Worm (Caenorhabditis elegans) whole organism, L4 larva: ENCODE measurements around the gene Y62E10A.3.

Experiments
- D1046.2 ChIP-seq: fragments of 200-800 bp; sonication (Bioruptor generic); IDR thresholded peaks from 2 replicates; pipeline ENCODE4 v1.3.6; 2022; ENCODE audit warnings: missing genetic modification characterization, missing compliant biosample characterization
- F26F4.8 ChIP-seq: fragments of 200-800 bp; sonication (Bioruptor generic); conservative IDR thresholded peaks from 2 replicates; pipeline ENCODE4 v1.3.6; 2022; ENCODE audit warnings: missing genetic modification characterization, missing compliant biosample characterization
- F49E8.2 ChIP-seq: sonication (generic microtip); optimal IDR thresholded peaks from 2 replicates; lab custom pipeline; 2016; ENCODE audit warnings: missing compliant biosample characterization, mild to moderate bottlenecking, missing genetic modification characterization, borderline replicate concordance
- Y105C5A.15 ChIP-seq: fragments of 200-800 bp; sonication (Bioruptor generic); IDR thresholded peaks from 2 replicates; pipeline ENCODE4 v1.3.6; 2022; ENCODE audit warnings: missing genetic modification characterization, missing compliant biosample characterization
- Y48G9A.11 ChIP-seq: fragments of 200-800 bp; sonication (Bioruptor generic); IDR thresholded peaks from 2 replicates; pipeline ENCODE4 v1.3.6; 2022; ENCODE audit warnings: missing genetic modification reagents, missing genetic modification characterization, missing compliant biosample characterization
- Y75B8A.6 ChIP-seq: fragments of 200-800 bp; sonication (Bioruptor generic); IDR thresholded peaks from 2 replicates; pipeline ENCODE4 v1.3.6; 2022; ENCODE audit warnings: missing genetic modification reagents, missing genetic modification characterization, missing compliant biosample characterization
- aha-1 ChIP-seq: fragments of 150-350 bp; peaks from one replicate; lab custom pipeline; 2014; ENCODE audit warnings: missing biosample characterization, missing genetic modification characterization
- ama-1 ChIP-seq: fragments of 150-350 bp; optimal IDR thresholded peaks from 2 replicates; lab custom pipeline; 2014; ENCODE audit warnings: inconsistent platforms, mixed read lengths
- arid-1 ChIP-seq: fragments of 200-800 bp; sonication (Bioruptor generic); conservative IDR thresholded peaks from 2 replicates; pipeline ENCODE4 v1.3.6; 2022; ENCODE audit warnings: missing genetic modification reagents, missing genetic modification characterization, missing compliant biosample characterization
- ceh-28 ChIP-seq: fragments of 150-350 bp; optimal IDR thresholded peaks from 2 replicates; lab custom pipeline; 2014; ENCODE audit warnings: missing biosample characterization, missing genetic modification reagents, missing genetic modification characterization
- cey-2 ChIP-seq: sonication (generic microtip); optimal IDR thresholded peaks from 3 replicates; lab custom pipeline; 2017; ENCODE audit warnings: missing genetic modification characterization, mild to moderate bottlenecking, missing compliant biosample characterization, antibody characterized with exemption, borderline replicate concordance; ENCODE audit not compliant: insufficient read depth
- daf-16 ChIP-seq, 3 experiments: sonication (generic microtip); optimal IDR thresholded peaks; 2 replicates each; lab custom pipeline; 2016 to 2017; ENCODE audit warnings: missing genetic modification characterization in 3 of 3, missing genetic modification reagents in 3 of 3, mild to moderate bottlenecking in 2 of 3, missing compliant biosample characterization in 2 of 3, missing biosample characterization in 1 of 3, moderate library complexity in 1 of 3
- daf-19 ChIP-seq: fragments of 200-800 bp; sonication (Bioruptor generic); conservative IDR thresholded peaks from 2 replicates; pipeline ENCODE4 v1.3.6; 2022; ENCODE audit warnings: missing genetic modification characterization, missing compliant biosample characterization
- duxl-1 ChIP-seq: sonication (generic microtip); optimal IDR thresholded peaks from 2 replicates; lab custom pipeline; 2016; ENCODE audit warnings: mild to moderate bottlenecking, missing genetic modification characterization, moderate library complexity, missing compliant biosample characterization; ENCODE audit not compliant: poor library complexity
- dve-1 ChIP-seq: sonication (generic microtip); optimal IDR thresholded peaks from 2 replicates; lab custom pipeline; 2017; ENCODE audit warnings: antibody characterized with exemption, mild to moderate bottlenecking, missing genetic modification characterization, missing compliant biosample characterization; ENCODE audit not compliant: insufficient read depth
- fkh-10 ChIP-seq: fragments of 150-350 bp; optimal IDR thresholded peaks from 2 replicates; lab custom pipeline; 2014; ENCODE audit warnings: missing biosample characterization, missing genetic modification reagents, missing genetic modification characterization
- fos-1 ChIP-seq: fragments of 150-350 bp; optimal IDR thresholded peaks from 2 replicates; lab custom pipeline; 2014; ENCODE audit warnings: missing biosample characterization, missing genetic modification characterization
- hlh-11 ChIP-seq: fragments of 200-800 bp; sonication (Bioruptor generic); optimal IDR thresholded peaks from 2 replicates; lab custom pipeline; 2018; ENCODE audit warnings: mild to moderate bottlenecking, missing genetic modification characterization, missing compliant biosample characterization
- lim-7 ChIP-seq: fragments of 200-800 bp; sonication (Bioruptor generic); IDR thresholded peaks from 2 replicates; pipeline ENCODE4 v1.3.6; 2022; ENCODE audit warnings: missing genetic modification characterization, missing compliant biosample characterization
- lin-15B ChIP-seq: fragments of 150-350 bp; sonication (generic microtip); optimal IDR thresholded peaks from 3 replicates; lab custom pipeline; 2014; ENCODE audit warnings: missing biosample characterization, missing genetic modification characterization
- lin-29 ChIP-seq: fragments of 200-800 bp; sonication (Bioruptor generic); IDR thresholded peaks from 2 replicates; pipeline ENCODE4 v1.3.6; 2022; ENCODE audit warnings: missing genetic modification reagents, missing genetic modification characterization, missing compliant biosample characterization
- lin-38 ChIP-seq: fragments of 200-800 bp; sonication (Bioruptor generic); IDR thresholded peaks from 2 replicates; pipeline ENCODE4 v1.3.6; 2022; ENCODE audit warnings: missing genetic modification reagents, missing genetic modification characterization, missing compliant biosample characterization
- lin-39 ChIP-seq: fragments of 150-350 bp; optimal IDR thresholded peaks from 2 replicates; lab custom pipeline; 2014; ENCODE audit warnings: missing biosample characterization, missing genetic modification reagents, missing genetic modification characterization
- lir-3 ChIP-seq: sonication (generic microtip); optimal IDR thresholded peaks from 2 replicates; lab custom pipeline; 2016; ENCODE audit warnings: mild to moderate bottlenecking, missing genetic modification characterization, missing compliant biosample characterization
- madf-5 ChIP-seq, 2 experiments: fragments of 200-800 bp; sonication (Bioruptor generic); IDR thresholded peaks; 2 replicates each; pipeline ENCODE4 v1.3.6; 2022; ENCODE audit warnings: missing compliant biosample characterization in 2 of 2, missing genetic modification characterization in 2 of 2
- madf-9 ChIP-seq: fragments of 200-800 bp; sonication (Bioruptor generic); conservative IDR thresholded peaks from 2 replicates; pipeline ENCODE4 v1.3.6; 2022; ENCODE audit warnings: missing genetic modification reagents, missing genetic modification characterization, missing compliant biosample characterization
- mep-1 ChIP-seq: fragments of 150-350 bp; sonication (generic microtip); optimal IDR thresholded peaks from 3 replicates; lab custom pipeline; 2014; ENCODE audit warnings: missing biosample characterization, missing genetic modification characterization
- mxl-3 ChIP-seq: fragments of 200-800 bp; sonication (Bioruptor generic); optimal IDR thresholded peaks from 2 replicates; lab custom pipeline; 2018; ENCODE audit warnings: mild to moderate bottlenecking, missing genetic modification characterization, missing compliant biosample characterization
- nhr-102 ChIP-seq: sonication (generic microtip); optimal IDR thresholded peaks from 2 replicates; lab custom pipeline; 2016; ENCODE audit warnings: mild to moderate bottlenecking, missing genetic modification characterization, moderate library complexity, missing compliant biosample characterization
- nhr-11 ChIP-seq: fragments of 150-350 bp; optimal IDR thresholded peaks from 2 replicates; lab custom pipeline; 2014; ENCODE audit warnings: missing biosample characterization, missing genetic modification characterization
- nhr-111 ChIP-seq: fragments of 200-800 bp; sonication (Bioruptor generic); optimal IDR thresholded peaks from 2 replicates; lab custom pipeline; 2018; ENCODE audit warnings: mild to moderate bottlenecking, missing genetic modification characterization, missing compliant biosample characterization
- nhr-28 ChIP-seq: fragments of 150-350 bp; optimal IDR thresholded peaks from 2 replicates; lab custom pipeline; 2014; ENCODE audit warnings: missing biosample characterization, missing genetic modification characterization
- nhr-42 ChIP-seq: fragments of 200-800 bp; sonication (Bioruptor generic); IDR thresholded peaks from 2 replicates; pipeline ENCODE4 v1.3.6; 2022; ENCODE audit warnings: missing genetic modification characterization, missing compliant biosample characterization
- pha-4 ChIP-seq, 2 experiments: fragments of 150-350 bp in 1 of 2; fragments of 200-800 bp in 1 of 2; sonication (Bioruptor generic) in 1 of 2; IDR thresholded peaks in 1 of 2; optimal IDR thresholded peaks in 1 of 2; 2 replicates each; pipeline versions ENCODE4 v1.3.6 to Lab custom; 2014 to 2022; ENCODE audit warnings: missing genetic modification characterization in 2 of 2, missing genetic modification reagents in 2 of 2, missing biosample characterization in 1 of 2, missing compliant biosample characterization in 1 of 2
- php-3 ChIP-seq: fragments of 200-800 bp; sonication (Bioruptor generic); IDR thresholded peaks from 2 replicates; pipeline ENCODE4 v1.3.6; 2022; ENCODE audit warnings: missing genetic modification reagents, missing genetic modification characterization, missing compliant biosample characterization
- sdz-12 ChIP-seq: fragments of 200-800 bp; sonication (Bioruptor generic); optimal IDR thresholded peaks from 2 replicates; lab custom pipeline; 2018; ENCODE audit warnings: mild to moderate bottlenecking, missing genetic modification characterization, missing compliant biosample characterization
- set-16 ChIP-seq: fragments of 200-800 bp; sonication (Bioruptor generic); IDR thresholded peaks from 2 replicates; pipeline ENCODE4 v1.3.6; 2022; ENCODE audit warnings: missing genetic modification reagents, missing genetic modification characterization, missing compliant biosample characterization
- snpc-1.2 ChIP-seq: fragments of 200-800 bp; sonication (Bioruptor generic); IDR thresholded peaks from 2 replicates; pipeline ENCODE4 v1.3.6; 2022; ENCODE audit warnings: missing genetic modification reagents, missing genetic modification characterization, missing compliant biosample characterization
- snpc-4 ChIP-seq: fragments of 150-350 bp; optimal IDR thresholded peaks from 2 replicates; lab custom pipeline; 2014; ENCODE audit warnings: missing biosample characterization, missing genetic modification characterization
- spr-1 ChIP-seq: sonication (generic microtip); optimal IDR thresholded peaks from 2 replicates; lab custom pipeline; 2016; ENCODE audit warnings: mild to moderate bottlenecking, missing genetic modification characterization, missing compliant biosample characterization
- tag-97 ChIP-seq: fragments of 200-800 bp; sonication (Bioruptor generic); IDR thresholded peaks from 2 replicates; pipeline ENCODE4 v1.3.6; 2022; ENCODE audit warnings: missing genetic modification characterization, missing compliant biosample characterization
- unc-130 ChIP-seq: sonication (generic microtip); optimal IDR thresholded peaks from 2 replicates; lab custom pipeline; 2016; ENCODE audit warnings: missing genetic modification reagents, missing genetic modification characterization, missing compliant biosample characterization
- unc-62 ChIP-seq, 3 experiments: fragments of 150-350 bp in 1 of 3; sonication (generic microtip); optimal IDR thresholded peaks in 2 of 3; peaks in 1 of 3; 1 replicate in 1 of 3; 2 replicates in 2 of 3; lab custom pipeline; 2014 to 2017; ENCODE audit warnings: missing biosample characterization in 3 of 3, missing genetic modification characterization in 3 of 3, missing genetic modification reagents in 3 of 3, missing genotype in 1 of 3
- ztf-7 ChIP-seq: fragments of 150-350 bp; optimal IDR thresholded peaks from 2 replicates; lab custom pipeline; 2014; ENCODE audit warnings: missing biosample characterization, missing genetic modification characterization

The Y62E10A.3 gene

ce11 chrIV:13354044-13354443, 6.0 kb downstream of the Y62E10A.3 start:
- TF ChIP-seq lin-39 (tag; lab: Kevin White, UChicago) (no peak), lin-29 (no peak), tag-97 (no peak), mxl-3 (GFP tag; lab: Kevin White, UChicago) (no peak), nhr-42 (GFP tag; lab: Robert Waterston, UW) (no peak), mep-1 (tag; lab: Kevin White, UChicago) (no peak), unc-62 (GFP tag; optimal IDR thresholded peaks at IDR 0.05 in 1 of 2; lab: Kevin White, UChicago) (no peak), unc-62 (tag; optimal IDR thresholded peaks at IDR 0.05; lab: Kevin White, UChicago) (no peak), nhr-102 (tag; lab: Kevin White, UChicago) (no peak), ztf-7 (tag; lab: Kevin White, UChicago) (no peak), madf-9 (GFP tag; lab: Robert Waterston, UW) (no peak), nhr-111 (no peak), snpc-4 (tag; lab: Kevin White, UChicago) (no peak), php-3 (GFP tag; lab: Robert Waterston, UW) (no peak), daf-19 (no peak)

- TF ChIP-seq cey-2 (no peak), snpc-1.2 (GFP tag; lab: Robert Waterston, UW) (peak; percentile 69), F49E8.2 (peak; percentile 22), sdz-12 (GFP tag; lab: Kevin White, UChicago) (no peak), fos-1 (tag; lab: Kevin White, UChicago) (no peak), Y48G9A.11 (GFP tag; lab: Robert Waterston, UW) (0 out of 2 replicates have a peak, but pooled peaks have one; percentile 8), unc-62 (GFP tag; optimal IDR thresholded peaks at IDR 0.05 in 1 of 2; lab: Kevin White, UChicago) (peak in 1 of 2 experiments; percentile 70), unc-62 (tag; optimal IDR thresholded peaks at IDR 0.05; lab: Kevin White, UChicago) (no peak), unc-130 (GFP tag; lab: Kevin White, UChicago) (peak; percentile 91), lin-29 (no peak)
- TF ChIP-seq, all 104 proteins: peak for 5
Measured at ce11 chrIV:13353143-13353773, 6.8 kb downstream of the Y62E10A.3 start, which contains the start of the genes rec-8 and mex-5. Gene rec-8, minus strand, starts transcription at chrIV:13353193. Gene mex-5, plus strand, starts transcription at chrIV:13353723.

- TF ChIP-seq mxl-3 (GFP tag; lab: Kevin White, UChicago) (no peak), sdz-12 (GFP tag; lab: Kevin White, UChicago) (no peak), F26F4.8 (no peak), hlh-11 (tag; lab: Kevin White, UChicago) (no peak), daf-16 (GFP tag; optimal IDR thresholded peaks at IDR 0.05; lab: Kevin White, UChicago) (no peak), daf-16 (tag; optimal IDR thresholded peaks at IDR 0.05; lab: Kevin White, UChicago) (no peak), D1046.2 (GFP tag; lab: Robert Waterston, UW) (no peak), lir-3 (tag; lab: Kevin White, UChicago) (no peak), fkh-10 (no peak), nhr-11 (no peak), aha-1 (no peak), mep-1 (tag; lab: Kevin White, UChicago) (no peak), ceh-28 (tag; lab: Kevin White, UChicago) (no peak), lin-38 (GFP tag; lab: Robert Waterston, UW) (peak; percentile 31; the same call in 1 of the 2 replicates), ama-1 (no peak), nhr-28 (no peak), duxl-1 (no peak), dve-1 (tag; lab: Kevin White, UChicago) (no peak), lim-7 (GFP tag; lab: Robert Waterston, UW) (no peak), cey-2 (no peak), spr-1 (no peak), lin-15B (tag; lab: Kevin White, UChicago) (no peak), unc-130 (GFP tag; lab: Kevin White, UChicago) (no peak), Y105C5A.15 (GFP tag; lab: Robert Waterston, UW) (0 out of 2 replicates have a peak, but pooled peaks have one; percentile 34), set-16 (GFP tag; lab: Robert Waterston, UW) (peak; percentile 78), Y75B8A.6 (GFP tag; lab: Robert Waterston, UW) (no peak), madf-5 (GFP tag; IDR thresholded peaks at IDR 0.05; lab: Robert Waterston, UW) (no peak), pha-4 (GFP tag; IDR thresholded peaks at IDR 0.05; lab: Robert Waterston, UW) (peak; percentile 77; the same call in 1 of the 2 replicates), pha-4 (tag; optimal IDR thresholded peaks at IDR 0.05; lab: Kevin White, UChicago) (no peak), arid-1 (GFP tag; lab: Robert Waterston, UW) (no peak)
Measured at ce11 chrIV:13348592-13348991, 11.5 kb downstream of the Y62E10A.3 start, which contains the start of gene W02A2.12. Gene W02A2.12, minus strand, starts transcription at chrIV:13348831.
